Fruit fly (Drosophila melanogaster) whole organism, embryonic: Measurements from ENCODE around the gene anox.

Experiments used
- CG10321 ChIP-seq: fragments of 200-800 bp; sonication (Bioruptor generic); IDR thresholded peaks from 2 replicates; pipeline ENCODE4 v1.3.6; 2022; ENCODE audit warnings: missing biosample characterization, missing genetic modification characterization
- CG12219 ChIP-seq: fragments of 200-800 bp; sonication (Bioruptor generic); optimal IDR thresholded peaks from 3 replicates; lab custom pipeline; 2018; ENCODE audit warnings: missing biosample characterization, mild to moderate bottlenecking, missing genetic modification characterization
- CG12942 ChIP-seq: fragments of 200-800 bp; sonication (Bioruptor generic); optimal IDR thresholded peaks from 3 replicates; lab custom pipeline; 2016; ENCODE audit warnings: missing biosample characterization, missing genetic modification characterization
- CG13624 ChIP-seq: fragments of 200-800 bp; sonication (Bioruptor generic); optimal IDR thresholded peaks from 2 replicates; lab custom pipeline; 2016; ENCODE audit warnings: missing biosample characterization, missing genetic modification characterization
- CG15073 ChIP-seq: fragments of 200-800 bp; sonication (Bioruptor generic); optimal IDR thresholded peaks from 2 replicates; lab custom pipeline; 2016; ENCODE audit warnings: missing biosample characterization, missing genetic modification characterization
- CG15479 ChIP-seq: fragments of 200-800 bp; sonication (Bioruptor generic); optimal IDR thresholded peaks from 3 replicates; lab custom pipeline; 2019; ENCODE audit warnings: missing biosample characterization, mild to moderate bottlenecking, missing genetic modification characterization, moderate library complexity
- CG1603 ChIP-seq: fragments of 200-800 bp; sonication (Bioruptor generic); optimal IDR thresholded peaks from 2 replicates; lab custom pipeline; 2019; ENCODE audit warnings: missing biosample characterization, mild to moderate bottlenecking, missing genetic modification characterization, moderate library complexity
- CG1647 ChIP-seq: fragments of 200-800 bp; sonication (Bioruptor generic); optimal IDR thresholded peaks from 3 replicates; lab custom pipeline; 2016; ENCODE audit warnings: missing biosample characterization, missing genetic modification characterization
- CG16813 ChIP-seq: fragments of 200-800 bp; sonication (Bioruptor generic); IDR thresholded peaks from 3 replicates; pipeline ENCODE4 v1.3.6; 2022; ENCODE audit warnings: missing biosample characterization, missing genetic modification characterization; ENCODE audit not compliant: partially characterized antibody
- CG18476 ChIP-seq: fragments of 200-800 bp; sonication (Bioruptor generic); optimal IDR thresholded peaks from 2 replicates; lab custom pipeline; 2016; ENCODE audit warnings: missing biosample characterization, mild to moderate bottlenecking, missing genetic modification characterization
- CG2116 ChIP-seq: fragments of 200-800 bp; sonication (Bioruptor generic); optimal IDR thresholded peaks from 3 replicates; lab custom pipeline; 2018; ENCODE audit warnings: missing biosample characterization, mild to moderate bottlenecking, missing genetic modification characterization
- CG2129 ChIP-seq: fragments of 200-800 bp; sonication (Bioruptor generic); IDR thresholded peaks from 2 replicates; pipeline ENCODE4 v1.3.6; 2022; ENCODE audit warnings: missing biosample characterization, missing genetic modification characterization; ENCODE audit not compliant: partially characterized antibody
- CG30403 ChIP-seq: fragments of 200-800 bp; sonication (Bioruptor generic); optimal IDR thresholded peaks from 3 replicates; lab custom pipeline; 2016; ENCODE audit warnings: missing biosample characterization, missing genetic modification characterization
- CG31441 ChIP-seq: fragments of 200-800 bp; sonication (Bioruptor generic); IDR thresholded peaks from 2 replicates; pipeline ENCODE4 v1.3.6; 2022; ENCODE audit warnings: missing biosample characterization, missing genetic modification characterization
- CG34224 ChIP-seq: fragments of 200-800 bp; sonication (Bioruptor generic); IDR thresholded peaks from 3 replicates; pipeline ENCODE4 v1.3.6; 2022; ENCODE audit warnings: missing biosample characterization, missing genetic modification characterization; ENCODE audit not compliant: partially characterized antibody
- CG5245 ChIP-seq: fragments of 200-800 bp; sonication (Bioruptor generic); optimal IDR thresholded peaks from 3 replicates; lab custom pipeline; 2016; ENCODE audit warnings: missing biosample characterization, missing genetic modification characterization
- CG6254 ChIP-seq: fragments of 200-800 bp; sonication (Bioruptor generic); optimal IDR thresholded peaks from 3 replicates; lab custom pipeline; 2017; ENCODE audit warnings: mild to moderate bottlenecking, missing biosample characterization, missing genetic modification reagents, missing genetic modification characterization
- CG6813 ChIP-seq: fragments of 200-800 bp; sonication (Bioruptor generic); optimal IDR thresholded peaks from 2 replicates; lab custom pipeline; 2017; ENCODE audit warnings: missing biosample characterization, missing genetic modification characterization, mild to moderate bottlenecking, moderate library complexity, missing genetic modification reagents
- CG7357 ChIP-seq: fragments of 200-800 bp; sonication (Bioruptor generic); IDR thresholded peaks from 3 replicates; pipeline ENCODE4 v1.3.6; 2022; ENCODE audit warnings: missing biosample characterization, missing genetic modification characterization
- CG7928 ChIP-seq: fragments of 200-800 bp; sonication (Bioruptor generic); optimal IDR thresholded peaks from 2 replicates; lab custom pipeline; 2017; ENCODE audit warnings: missing biosample characterization, mild to moderate bottlenecking, missing genetic modification characterization
- CG7987 ChIP-seq: fragments of 200-800 bp; sonication (Bioruptor generic); optimal IDR thresholded peaks from 2 replicates; lab custom pipeline; 2018; ENCODE audit warnings: missing biosample characterization, mild to moderate bottlenecking, missing genetic modification characterization, moderate library complexity
- CG9932 ChIP-seq: fragments of 200-800 bp; sonication (Bioruptor generic); IDR thresholded peaks from 2 replicates; pipeline ENCODE4 v1.3.6; 2022; ENCODE audit warnings: missing biosample characterization, missing genetic modification characterization
- CHES-1-like ChIP-seq: fragments of 200-800 bp; sonication (Bioruptor generic); optimal IDR thresholded peaks from 2 replicates; lab custom pipeline; 2016; ENCODE audit warnings: missing biosample characterization, missing genetic modification characterization
- Dbx ChIP-seq: fragments of 200-800 bp; sonication (Bioruptor generic); IDR thresholded peaks from 3 replicates; pipeline ENCODE4 v1.3.6; 2022; ENCODE audit warnings: missing biosample characterization, missing genetic modification characterization
- Dll ChIP-seq: fragments of 200-800 bp; sonication (Bioruptor generic); IDR thresholded peaks from 4 replicates; pipeline ENCODE4 v1.3.6; 2022; ENCODE audit warnings: missing biosample characterization, missing genetic modification characterization; ENCODE audit not compliant: partially characterized antibody
- Dref ChIP-seq: fragments of 200-800 bp; sonication (Bioruptor generic); IDR thresholded peaks from 2 replicates; pipeline ENCODE4 v1.3.6; 2022; ENCODE audit warnings: missing biosample characterization, missing genetic modification characterization
- Elba2 ChIP-seq: fragments of 200-800 bp; sonication (Bioruptor generic); optimal IDR thresholded peaks from 3 replicates; lab custom pipeline; 2016; ENCODE audit warnings: missing biosample characterization, missing genetic modification characterization
- Kr ChIP-seq: fragments of 200-800 bp; sonication (Bioruptor generic); optimal IDR thresholded peaks from 2 replicates; lab custom pipeline; 2017; ENCODE audit warnings: missing biosample characterization, mild to moderate bottlenecking, missing genetic modification characterization
- Mrtf ChIP-seq: fragments of 200-800 bp; sonication (Bioruptor generic); IDR thresholded peaks from 3 replicates; pipeline ENCODE4 v1.3.6; 2022; ENCODE audit warnings: missing biosample characterization, missing genetic modification characterization
- Myb ChIP-seq: fragments of 200-800 bp; sonication (Bioruptor generic); optimal IDR thresholded peaks from 2 replicates; lab custom pipeline; 2016; ENCODE audit warnings: missing biosample characterization, missing genetic modification characterization
- NC2β ChIP-seq: fragments of 200-800 bp; sonication (Bioruptor generic); optimal IDR thresholded peaks from 2 replicates; lab custom pipeline; 2016; ENCODE audit warnings: missing biosample characterization, missing genetic modification characterization
- Optix ChIP-seq: fragments of 200-800 bp; sonication (Bioruptor generic); IDR thresholded peaks from 3 replicates; pipeline ENCODE4 v1.3.6; 2022; ENCODE audit warnings: missing biosample characterization, missing genetic modification characterization
- Pdp1 ChIP-seq, 2 experiments: fragments of 200-800 bp; sonication (Bioruptor generic); optimal IDR thresholded peaks; 3 replicates each; lab custom pipeline; 2016; ENCODE audit warnings: missing biosample characterization in 2 of 2, missing genetic modification characterization in 2 of 2, mild to moderate bottlenecking in 1 of 2, moderate library complexity in 1 of 2
- Poxn ChIP-seq: fragments of 200-800 bp; sonication (Bioruptor generic); IDR thresholded peaks from 2 replicates; pipeline ENCODE4 v1.3.6; 2022; ENCODE audit warnings: missing biosample characterization, missing genetic modification characterization
- Sin3A ChIP-seq: fragments of >200 bp; optimal IDR thresholded peaks from 2 replicates; lab custom pipeline; 2018
- Six4 ChIP-seq: fragments of 200-800 bp; sonication (Bioruptor generic); optimal IDR thresholded peaks from 2 replicates; lab custom pipeline; 2016; ENCODE audit warnings: missing biosample characterization, missing genetic modification characterization
- ara ChIP-seq: fragments of 200-800 bp; sonication (Bioruptor generic); IDR thresholded peaks from 2 replicates; pipeline ENCODE4 v1.3.6; 2022; ENCODE audit warnings: missing biosample characterization, missing genetic modification characterization
- exex ChIP-seq: fragments of 200-800 bp; sonication (Bioruptor generic); optimal IDR thresholded peaks from 4 replicates; lab custom pipeline; 2018; ENCODE audit warnings: missing biosample characterization, mild to moderate bottlenecking, missing genetic modification characterization, moderate library complexity
- gro ChIP-seq: fragments of 200-800 bp; sonication (Bioruptor generic); optimal IDR thresholded peaks from 2 replicates; lab custom pipeline; 2016; ENCODE audit warnings: missing biosample characterization, missing genetic modification characterization
- jumu ChIP-seq: fragments of 200-800 bp; sonication (Bioruptor generic); optimal IDR thresholded peaks from 3 replicates; lab custom pipeline; 2016; ENCODE audit warnings: missing biosample characterization, missing genetic modification characterization
- lola ChIP-seq, 3 experiments: fragments of >200 bp in 2 of 3; fragments of 200-800 bp in 1 of 3; sonication (Bioruptor generic) in 1 of 3; optimal IDR thresholded peaks; 2 replicates each; lab custom pipeline; 2017 to 2019; ENCODE audit warnings: missing biosample characterization in 3 of 3, missing genetic modification characterization in 3 of 3, mild to moderate bottlenecking in 1 of 3, moderate library complexity in 1 of 3
- mam ChIP-seq: fragments of 200-800 bp; sonication (Bioruptor generic); optimal IDR thresholded peaks from 3 replicates; lab custom pipeline; 2016; ENCODE audit warnings: missing biosample characterization, missing genetic modification characterization
- org-1 ChIP-seq: fragments of 200-800 bp; sonication (Bioruptor generic); optimal IDR thresholded peaks from 2 replicates; lab custom pipeline; 2017; ENCODE audit warnings: missing biosample characterization, missing genetic modification characterization
- pb ChIP-seq: fragments of 200-800 bp; sonication (Bioruptor generic); optimal IDR thresholded peaks from 3 replicates; lab custom pipeline; 2016; ENCODE audit warnings: missing biosample characterization, missing genetic modification characterization
- pho ChIP-seq: fragments of 200-800 bp; sonication (Bioruptor generic); optimal IDR thresholded peaks from 2 replicates; lab custom pipeline; 2016; ENCODE audit warnings: missing biosample characterization, missing genetic modification characterization
- pita ChIP-seq: fragments of 200-800 bp; sonication (Bioruptor generic); optimal IDR thresholded peaks from 2 replicates; lab custom pipeline; 2017; ENCODE audit warnings: missing biosample characterization, mild to moderate bottlenecking, missing genetic modification characterization
- sim ChIP-seq: fragments of 200-800 bp; sonication (Bioruptor generic); IDR thresholded peaks from 2 replicates; pipeline ENCODE4 v1.3.6; 2022; ENCODE audit warnings: missing biosample characterization, missing genetic modification characterization
- sqz ChIP-seq: fragments of 200-800 bp; sonication (Bioruptor generic); optimal IDR thresholded peaks from 3 replicates; lab custom pipeline; 2018; ENCODE audit warnings: missing biosample characterization, mild to moderate bottlenecking, missing genetic modification characterization
- unc-4 ChIP-seq: fragments of 200-800 bp; sonication (Bioruptor generic); IDR thresholded peaks from 2 replicates; pipeline ENCODE4 v1.3.6; 2022; ENCODE audit warnings: missing biosample characterization, missing genetic modification characterization; ENCODE audit not compliant: partially characterized antibody

anox gene

DNA sequence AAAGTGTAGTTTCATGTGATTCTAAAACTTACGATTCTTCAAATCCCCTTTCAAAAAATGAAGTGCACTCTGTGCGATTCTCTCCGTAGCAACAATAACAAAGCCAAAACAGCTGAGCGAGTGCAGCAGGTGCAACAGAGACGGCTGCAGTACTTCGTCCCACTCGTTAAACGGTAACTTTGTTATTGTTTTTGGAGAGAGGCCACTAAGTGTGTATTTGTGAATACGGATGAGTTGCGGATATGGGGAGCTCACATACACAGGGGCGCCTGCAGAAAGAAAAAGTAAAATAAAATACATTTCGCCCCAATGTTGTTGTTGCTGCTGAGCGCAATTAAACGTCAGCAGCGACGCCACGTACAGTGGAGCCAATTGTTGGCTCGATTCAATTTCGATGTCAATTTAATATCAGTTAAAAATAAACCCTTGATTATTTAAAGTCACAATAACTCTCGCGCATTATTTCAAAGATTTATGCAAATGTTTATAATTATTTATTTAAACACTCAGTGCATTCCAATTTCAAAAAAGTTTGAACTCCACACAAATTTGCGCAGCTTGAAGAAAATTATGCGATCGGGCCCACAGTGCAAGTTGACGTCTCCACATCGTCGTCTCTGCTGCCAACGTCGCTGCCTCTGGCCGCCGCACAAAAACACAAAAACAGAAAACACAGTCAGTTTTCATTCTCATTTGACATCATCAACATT lies 48.4 kb upstream of the anox start (continued):
- TF ChIP-seq CG7357 (GFP tag; lab: Robert Waterston, UW) (peak; percentile 91), CG12219 (GFP tag; lab: Kevin White, UChicago) (peak; percentile 97), Dbx (GFP tag; lab: Robert Waterston, UW) (peak; percentile 97), CG16813 (no peak), CG13624 (peak; percentile 96), Optix (GFP tag; lab: Robert Waterston, UW) (peak; percentile 95), CG5245 (GFP tag; lab: Kevin White, UChicago) (peak; percentile 94), sim (peak; percentile 90), CG7987 (GFP tag; lab: Kevin White, UChicago) (peak; percentile 92), CG34224 (GFP tag; lab: Robert Waterston, UW) (no peak), CHES-1-like (GFP tag; lab: Kevin White, UChicago) (peak; percentile 93), sqz (peak; percentile 94), Pdp1 (GFP tag; optimal IDR thresholded peaks at IDR 0.05; lab: Kevin White, UChicago) (peak; percentile 93 to 98), Six4 (GFP tag; lab: Kevin White, UChicago) (peak; percentile 95), pb (GFP tag; lab: Kevin White, UChicago) (peak; percentile 95), exex (tag; lab: Kevin White, UChicago) (peak; percentile 92), Myb (GFP tag; lab: Kevin White, UChicago) (peak; percentile 83), CG6813 (peak; percentile 98), CG2129 (GFP tag; lab: Robert Waterston, UW) (no peak), pita (GFP tag; lab: Kevin White, UChicago) (no peak), Elba2 (peak; percentile 19), Mrtf (peak; percentile 96), lola (GFP tag; optimal IDR thresholded peaks at IDR 0.05; lab: Kevin White, UChicago) (peak in 1 of 3 experiments; percentile 95), CG1647 (GFP tag; lab: Kevin White, UChicago) (peak; percentile 95), CG30403 (GFP tag; lab: Kevin White, UChicago) (peak; percentile 98), CG10321 (peak; percentile 78), CG18476 (GFP tag; lab: Kevin White, UChicago) (peak; percentile 97), CG6254 (GFP tag; lab: Kevin White, UChicago) (peak; percentile 94), mam (GFP tag; lab: Kevin White, UChicago) (peak; percentile 97), org-1 (GFP tag; lab: Kevin White, UChicago) (peak; percentile 98), CG15073 (peak; percentile 85), CG9932 (GFP tag; lab: Robert Waterston, UW) (peak; percentile 97), gro (GFP tag; lab: Kevin White, UChicago) (peak; percentile 95), CG31441 (GFP tag; lab: Robert Waterston, UW) (peak; percentile 99), CG2116 (GFP tag; lab: Kevin White, UChicago) (peak; percentile 85), CG15479 (GFP tag; lab: Kevin White, UChicago) (peak; percentile 27), CG7928 (GFP tag; lab: Kevin White, UChicago) (peak; percentile 74), ara (peak; percentile 94), CG12942 (GFP tag; lab: Kevin White, UChicago) (peak; percentile 95), Dref (0 out of 2 replicates have a peak, but pooled peaks have one; percentile 31), NC2β (GFP tag; lab: Kevin White, UChicago) (peak; percentile 93), Sin3A (lab: Kevin White, UChicago) (no peak), CG1603 (tag; lab: Kevin White, UChicago) (peak; percentile 87), Kr (no peak), pho (peak; percentile 97), Dll (0 out of 4 replicates have a peak, but pooled peaks have one; percentile 45), jumu (peak; percentile 93), Poxn (GFP tag; lab: Robert Waterston, UW) (peak; percentile 82), unc-4 (GFP tag; lab: Robert Waterston, UW) (no peak)
